Fruit fly (Drosophila melanogaster) Kc167 (cell line): ENCODE measurements around the gene CG15021.

Experiments used
- Myc ChIP-seq: fragments of >200 bp; optimal IDR thresholded peaks from 2 replicates; lab custom pipeline; 2017; ENCODE audit warnings: missing external identifiers
- h ChIP-seq: fragments of >200 bp; optimal IDR thresholded peaks from 3 replicates; lab custom pipeline; 2018; ENCODE audit warnings: missing external identifiers
- ttk ChIP-seq: sonication (Bioruptor generic); optimal IDR thresholded peaks from 2 replicates; lab custom pipeline; 2017; ENCODE audit warnings: missing external identifiers

DNA sequence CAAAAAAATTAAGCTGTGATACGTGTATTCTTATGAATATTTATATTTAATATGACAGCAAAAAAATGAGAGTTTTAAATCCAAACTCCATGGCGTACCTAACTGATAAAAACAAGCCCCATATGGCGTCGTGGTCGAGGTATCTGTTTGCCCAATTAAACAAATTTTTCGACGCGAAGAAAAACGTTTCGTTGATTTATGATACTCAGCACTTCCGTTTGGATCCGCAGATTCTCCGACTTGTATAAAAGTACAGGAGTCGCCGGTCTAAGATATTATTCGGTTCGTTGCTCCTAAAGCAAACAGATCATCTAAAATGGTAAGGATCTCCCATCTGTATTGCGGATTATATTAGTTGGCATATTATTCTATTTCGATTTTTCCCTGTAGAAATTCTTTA, 34.9 kb downstream of the CG15021 start, which contains the start of gene CG32248:
- no peak for TF ChIP-seq Myc (lab: Kevin White, UChicago)
- no peak for TF ChIP-seq h (lab: Kevin White, UChicago)
- no peak for TF ChIP-seq ttk (lab: Kevin White, UChicago)
